Worm (Caenorhabditis elegans) whole organism, L4/young adult: ENCODE data around the gene pho-7.

Experiments
- W03F9.2 ChIP-seq: fragments of 150-350 bp; optimal IDR thresholded peaks from 2 replicates; lab custom pipeline; 2014; ENCODE audit warnings: missing biosample characterization, missing genetic modification characterization
- dao-5 ChIP-seq: sonication (generic microtip); optimal IDR thresholded peaks from 2 replicates; lab custom pipeline; 2016; ENCODE audit warnings: missing genotype, missing genetic modification characterization, moderate library complexity, missing compliant biosample characterization
- him-1 ChIP-seq: sonication (generic microtip); optimal IDR thresholded peaks from 2 replicates; lab custom pipeline; 2016; ENCODE audit warnings: missing genotype, missing genetic modification reagents, missing genetic modification characterization, missing compliant biosample characterization

DNA sequence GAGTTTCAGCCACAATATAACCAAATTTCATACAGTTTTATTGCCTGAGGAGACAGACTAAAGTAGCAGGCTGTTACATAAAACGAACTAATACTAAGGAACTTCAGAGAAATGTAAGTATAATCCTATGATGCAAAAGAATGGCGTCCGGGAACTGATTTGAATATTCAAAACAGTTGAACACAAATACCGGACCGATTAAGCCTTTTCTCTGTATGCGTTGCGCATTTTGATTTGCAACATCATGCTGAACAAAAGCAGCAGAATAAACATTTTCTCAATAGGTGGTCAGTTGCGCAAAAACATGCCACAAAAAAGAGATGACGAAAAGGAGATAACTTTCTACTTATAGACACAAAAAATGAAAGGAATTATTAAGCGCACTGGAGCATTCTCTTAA, 17.1 kb downstream of the pho-7 start:
- TF ChIP-seq him-1 (tag; lab: Kevin White, UChicago) (no peak), dao-5 (tag; lab: Kevin White, UChicago) (no peak), W03F9.2 (tag; lab: Kevin White, UChicago) (no peak)
